Worm (Caenorhabditis elegans) whole organism, L1 larva: ENCODE data around the gene C07B5.3.

Source experiments
- C16A3.4 ChIP-seq: fragments of 150-350 bp; optimal IDR thresholded peaks from 2 replicates; lab custom pipeline; 2014; ENCODE audit warnings: missing biosample characterization, missing genetic modification characterization
- C34B4.2 ChIP-seq: sonication (generic microtip); optimal IDR thresholded peaks from 2 replicates; lab custom pipeline; 2017; ENCODE audit warnings: mild to moderate bottlenecking, missing genetic modification characterization, missing compliant biosample characterization
- F16B12.6 ChIP-seq: fragments of 150-350 bp; optimal IDR thresholded peaks from 2 replicates; lab custom pipeline; 2014; ENCODE audit warnings: missing biosample characterization, missing genetic modification characterization
- Y116A8C.19 ChIP-seq: sonication (generic microtip); optimal IDR thresholded peaks from 2 replicates; lab custom pipeline; 2016; ENCODE audit warnings: missing compliant biosample characterization, missing genetic modification characterization, borderline replicate concordance
- aha-1 ChIP-seq: fragments of 150-350 bp; optimal IDR thresholded peaks from 2 replicates; lab custom pipeline; 2014; ENCODE audit warnings: missing biosample characterization, missing genetic modification characterization
- aly-2 ChIP-seq: fragments of 150-350 bp; optimal IDR thresholded peaks from 2 replicates; lab custom pipeline; 2014; ENCODE audit warnings: missing biosample characterization, missing genetic modification characterization
- ama-1 ChIP-seq: fragments of 150-350 bp; optimal IDR thresholded peaks from 2 replicates; lab custom pipeline; 2014
- ceh-8 ChIP-seq: fragments of 200-800 bp; sonication (Bioruptor generic); optimal IDR thresholded peaks from 2 replicates; lab custom pipeline; 2018; ENCODE audit warnings: mild to moderate bottlenecking, missing genetic modification characterization, moderate library complexity, missing compliant biosample characterization
- ceh-82 ChIP-seq, 3 experiments: fragments of 150-350 bp in 1 of 3; sonication (generic microtip) in 2 of 3; optimal IDR thresholded peaks; 2 replicates each; lab custom pipeline; 2014 to 2017; ENCODE audit warnings: missing biosample characterization in 3 of 3, missing genetic modification characterization in 3 of 3
- ces-1 ChIP-seq: fragments of 150-350 bp; optimal IDR thresholded peaks from 2 replicates; lab custom pipeline; 2014; ENCODE audit warnings: missing biosample characterization, missing genetic modification reagents, missing genetic modification characterization
- dpl-1 ChIP-seq, 3 experiments: fragments of 150-350 bp in 2 of 3; sonication (generic microtip) in 1 of 3; optimal IDR thresholded peaks; 2 replicates each; lab custom pipeline; 2014 to 2017; ENCODE audit warnings: missing biosample characterization in 3 of 3, missing genetic modification characterization in 3 of 3, missing genetic modification reagents in 3 of 3
- dsc-1 ChIP-seq: sonication (generic microtip); optimal IDR thresholded peaks from 2 replicates; lab custom pipeline; 2016; ENCODE audit warnings: mild to moderate bottlenecking, missing genetic modification characterization, missing compliant biosample characterization
- efl-3 ChIP-seq: fragments of 200-800 bp; sonication (Bioruptor generic); optimal IDR thresholded peaks from 2 replicates; lab custom pipeline; 2018; ENCODE audit warnings: mild to moderate bottlenecking, missing genetic modification characterization, missing compliant biosample characterization
- egl-13 ChIP-seq: sonication (generic microtip); optimal IDR thresholded peaks from 2 replicates; lab custom pipeline; 2016; ENCODE audit warnings: missing genotype, missing genetic modification reagents, missing genetic modification characterization, missing compliant biosample characterization
- egl-27 ChIP-seq, 2 experiments: fragments of 150-350 bp in 1 of 2; sonication (generic microtip); optimal IDR thresholded peaks; 3 replicates each; lab custom pipeline; 2017 to 2018; ENCODE audit warnings: missing biosample characterization in 2 of 2, missing genetic modification characterization in 2 of 2, missing genetic modification reagents in 2 of 2
- elt-2 ChIP-seq: sonication (generic microtip); optimal IDR thresholded peaks from 2 replicates; lab custom pipeline; 2016; ENCODE audit warnings: missing genetic modification characterization, mild to moderate bottlenecking, inconsistent platforms, missing compliant biosample characterization, missing genetic modification reagents
- elt-3 ChIP-seq, 6 experiments: fragments of 150-350 bp in 1 of 6; sonication (generic microtip); optimal IDR thresholded peaks; 2 replicates each; lab custom pipeline; 2017 to 2018; ENCODE audit warnings: missing biosample characterization in 6 of 6, missing genetic modification characterization in 6 of 6, inconsistent platforms in 1 of 6
- fkh-10 ChIP-seq: sonication (generic microtip); optimal IDR thresholded peaks from 2 replicates; lab custom pipeline; 2017; ENCODE audit warnings: missing biosample characterization, missing genetic modification reagents, missing genetic modification characterization
- fkh-4 ChIP-seq: sonication (generic microtip); optimal IDR thresholded peaks from 2 replicates; lab custom pipeline; 2016; ENCODE audit warnings: missing compliant biosample characterization, missing genetic modification characterization, borderline replicate concordance
- fos-1 ChIP-seq: fragments of 150-350 bp; optimal IDR thresholded peaks from 2 replicates; lab custom pipeline; 2014; ENCODE audit warnings: missing biosample characterization, missing genetic modification characterization
- grh-1 ChIP-seq: fragments of 200-800 bp; sonication (Bioruptor generic); IDR thresholded peaks from 2 replicates; pipeline ENCODE4 v1.3.6; 2022; ENCODE audit warnings: missing genetic modification reagents, missing genetic modification characterization, missing compliant biosample characterization
- hpl-2 ChIP-seq: fragments of 150-350 bp; optimal IDR thresholded peaks from 2 replicates; lab custom pipeline; 2014; ENCODE audit warnings: missing biosample characterization, missing genetic modification reagents, missing genetic modification characterization
- irx-1 ChIP-seq: sonication (generic microtip); optimal IDR thresholded peaks from 2 replicates; lab custom pipeline; 2016; ENCODE audit warnings: missing genetic modification characterization, missing compliant biosample characterization
- isw-1 ChIP-seq: fragments of 200-800 bp; sonication (Bioruptor generic); IDR thresholded peaks from 2 replicates; pipeline ENCODE4 v1.3.6; 2022; ENCODE audit warnings: missing genetic modification characterization, missing compliant biosample characterization
- lin-13 ChIP-seq: fragments of 150-350 bp; optimal IDR thresholded peaks from 2 replicates; lab custom pipeline; 2014; ENCODE audit warnings: missing biosample characterization, missing genetic modification reagents, missing genetic modification characterization
- lin-14 ChIP-seq: fragments of 200-800 bp; sonication (Bioruptor generic); optimal IDR thresholded peaks from 2 replicates; lab custom pipeline; 2018; ENCODE audit warnings: mild to moderate bottlenecking, missing genetic modification characterization, moderate library complexity, missing compliant biosample characterization
- lin-35 ChIP-seq, 2 experiments: fragments of 150-350 bp; optimal IDR thresholded peaks; 2 replicates each; lab custom pipeline; 2014; ENCODE audit warnings: missing biosample characterization in 2 of 2, missing genetic modification characterization in 2 of 2, missing genetic modification reagents in 2 of 2
- lsy-2 ChIP-seq, 2 experiments: fragments of 150-350 bp; optimal IDR thresholded peaks; 2 replicates each; lab custom pipeline; 2014; ENCODE audit warnings: missing biosample characterization in 2 of 2, missing genetic modification characterization in 2 of 2
- mdl-1 ChIP-seq, 2 experiments: fragments of 150-350 bp; optimal IDR thresholded peaks; 2 replicates each; lab custom pipeline; 2014 to 2017; ENCODE audit warnings: missing biosample characterization in 2 of 2, missing genetic modification characterization in 2 of 2, inconsistent platforms in 1 of 2
- mef-2 ChIP-seq: fragments of 150-350 bp; optimal IDR thresholded peaks from 2 replicates; lab custom pipeline; 2014; ENCODE audit warnings: missing biosample characterization, missing genetic modification characterization
- mep-1 ChIP-seq: fragments of 150-350 bp; optimal IDR thresholded peaks from 2 replicates; lab custom pipeline; 2014; ENCODE audit warnings: missing biosample characterization, missing genetic modification characterization
- nhr-11 ChIP-seq: fragments of 150-350 bp; optimal IDR thresholded peaks from 2 replicates; lab custom pipeline; 2014; ENCODE audit warnings: missing biosample characterization, missing genetic modification characterization
- nhr-28 ChIP-seq: fragments of 150-350 bp; optimal IDR thresholded peaks from 2 replicates; lab custom pipeline; 2014; ENCODE audit warnings: missing biosample characterization, missing genetic modification characterization
- nhr-71 ChIP-seq: sonication (generic microtip); optimal IDR thresholded peaks from 2 replicates; lab custom pipeline; 2016; ENCODE audit warnings: mild to moderate bottlenecking, missing genetic modification characterization, moderate library complexity, missing compliant biosample characterization
- nhr-77 ChIP-seq: fragments of 150-350 bp; optimal IDR thresholded peaks from 2 replicates; lab custom pipeline; 2014; ENCODE audit warnings: missing biosample characterization, missing genetic modification characterization
- nhr-84 ChIP-seq: sonication (generic microtip); optimal IDR thresholded peaks from 2 replicates; lab custom pipeline; 2017; ENCODE audit warnings: missing biosample characterization, missing genetic modification characterization
- nhr-90 ChIP-seq: sonication (generic microtip); optimal IDR thresholded peaks from 2 replicates; lab custom pipeline; 2016; ENCODE audit warnings: mild to moderate bottlenecking, missing genetic modification characterization, missing compliant biosample characterization; ENCODE audit not compliant: poor library complexity
- pag-3 ChIP-seq: sonication (generic microtip); optimal IDR thresholded peaks from 2 replicates; lab custom pipeline; 2017; ENCODE audit warnings: missing genetic modification characterization, mild to moderate bottlenecking, missing compliant biosample characterization, antibody characterized with exemption, borderline replicate concordance; ENCODE audit not compliant: insufficient read depth
- skn-1 ChIP-seq: fragments of 150-350 bp; optimal IDR thresholded peaks from 2 replicates; lab custom pipeline; 2014; ENCODE audit warnings: missing biosample characterization, missing genetic modification characterization
- snpc-4 ChIP-seq: fragments of 150-350 bp; optimal IDR thresholded peaks from 2 replicates; lab custom pipeline; 2014; ENCODE audit warnings: missing biosample characterization, missing genetic modification characterization
- snu-23 ChIP-seq: sonication (generic microtip); optimal IDR thresholded peaks from 2 replicates; lab custom pipeline; 2016; ENCODE audit warnings: missing genetic modification characterization, missing compliant biosample characterization
- sptf-1 ChIP-seq: fragments of 150-350 bp; optimal IDR thresholded peaks from 2 replicates; lab custom pipeline; 2014; ENCODE audit warnings: missing biosample characterization, missing genetic modification characterization
- tbx-2 ChIP-seq: sonication (generic microtip); optimal IDR thresholded peaks from 2 replicates; lab custom pipeline; 2016; ENCODE audit warnings: missing genetic modification characterization, missing compliant biosample characterization
- tlp-1 ChIP-seq: fragments of 150-350 bp; optimal IDR thresholded peaks from 2 replicates; lab custom pipeline; 2014; ENCODE audit warnings: missing biosample characterization, missing genetic modification characterization
- unc-130 ChIP-seq: fragments of 150-350 bp; optimal IDR thresholded peaks from 2 replicates; lab custom pipeline; 2017; ENCODE audit warnings: missing biosample characterization, missing genetic modification characterization, inconsistent platforms
- unc-86 ChIP-seq: sonication (generic microtip); optimal IDR thresholded peaks from 2 replicates; lab custom pipeline; 2016; ENCODE audit warnings: missing genetic modification characterization, missing compliant biosample characterization
- unc-98 ChIP-seq: fragments of 200-800 bp; sonication (Bioruptor generic); IDR thresholded peaks from 2 replicates; pipeline ENCODE4 v1.3.6; 2022; ENCODE audit warnings: missing genetic modification characterization, missing compliant biosample characterization
- vab-15 ChIP-seq: sonication (generic microtip); optimal IDR thresholded peaks from 2 replicates; lab custom pipeline; 2017; ENCODE audit warnings: missing genotype, mild to moderate bottlenecking, missing genetic modification characterization, missing compliant biosample characterization
- xbp-1 ChIP-seq: sonication (generic microtip); optimal IDR thresholded peaks from 2 replicates; lab custom pipeline; 2016; ENCODE audit warnings: missing genetic modification characterization, missing compliant biosample characterization

Gene C07B5.3

ce11 chrX:9547264-9547751 is 24.3 kb upstream of the C07B5.3 start (continued):
- TF ChIP-seq egl-13 (tag; lab: Kevin White, UChicago) (no peak), C34B4.2 (tag; lab: Kevin White, UChicago) (no peak), skn-1 (no peak), dpl-1 (GFP tag; optimal IDR thresholded peaks at IDR 0.05; lab: Kevin White, UChicago) (peak in 1 of 3 experiments; percentile 24), ceh-82 (tag; optimal IDR thresholded peaks at IDR 0.05; lab: Kevin White, UChicago) (no peak), fos-1 (tag; lab: Kevin White, UChicago) (no peak), mdl-1 (tag; optimal IDR thresholded peaks at IDR 0.05; lab: Kevin White, UChicago) (peak in 1 of 2 experiments; percentile 62), snpc-4 (tag; lab: Kevin White, UChicago) (no peak), dsc-1 (tag; lab: Kevin White, UChicago) (no peak), fkh-10 (GFP tag; lab: Kevin White, UChicago) (no peak), tlp-1 (tag; lab: Kevin White, UChicago) (no peak), xbp-1 (tag; lab: Kevin White, UChicago) (no peak), isw-1 (no peak), egl-27 (tag; optimal IDR thresholded peaks at IDR 0.05; lab: Kevin White, UChicago) (peak in 1 of 2 experiments; percentile 3), nhr-90 (tag; lab: Kevin White, UChicago) (peak; percentile 57), Y116A8C.19 (tag; lab: Kevin White, UChicago) (no peak), grh-1 (GFP tag; lab: Robert Waterston, UW) (peak; percentile 42; the same call in 1 of the 2 replicates), pag-3 (no peak), efl-3 (GFP tag; lab: Kevin White, UChicago) (no peak), unc-98 (no peak), tbx-2 (peak; percentile 34), ces-1 (GFP tag; lab: Kevin White, UChicago) (no peak), nhr-84 (tag; lab: Kevin White, UChicago) (no peak), fkh-4 (no peak), nhr-71 (peak; percentile 76), hpl-2 (GFP tag; lab: Kevin White, UChicago) (no peak), aha-1 (tag; lab: Kevin White, UChicago) (no peak), nhr-11 (no peak), unc-130 (tag; lab: Kevin White, UChicago) (no peak), sptf-1 (no peak), lsy-2 (tag; optimal IDR thresholded peaks at IDR 0.05; lab: Kevin White, UChicago) (peak in 1 of 2 experiments; percentile 48), ceh-8 (GFP tag; lab: Kevin White, UChicago) (no peak), unc-86 (tag; lab: Kevin White, UChicago) (no peak), mef-2 (tag; lab: Kevin White, UChicago) (no peak), nhr-28 (no peak), C16A3.4 (tag; lab: Kevin White, UChicago) (no peak), mep-1 (no peak), lin-35 (GFP tag; optimal IDR thresholded peaks at IDR 0.05; lab: Kevin White, UChicago) (peak in 1 of 2 experiments; percentile 63), lin-13 (GFP tag; lab: Kevin White, UChicago) (no peak), elt-2 (tag; lab: Kevin White, UChicago) (no peak), nhr-77 (tag; lab: Kevin White, UChicago) (no peak), vab-15 (tag; lab: Kevin White, UChicago) (peak; percentile 41), snu-23 (GFP tag; lab: Kevin White, UChicago) (peak; percentile 41), F16B12.6 (tag; lab: Kevin White, UChicago) (no peak), aly-2 (tag; lab: Kevin White, UChicago) (no peak), lin-14 (GFP tag; lab: Kevin White, UChicago) (peak; percentile 73), irx-1 (tag; lab: Kevin White, UChicago) (peak; percentile 49), ama-1 (lab: Kevin White, UChicago) (no peak), elt-3 (tag; optimal IDR thresholded peaks at IDR 0.05; lab: Kevin White, UChicago) (peak in 5 of 6 experiments; percentile 64 to 96 (median 80))
